Fruit fly (Drosophila melanogaster): ENCODE data around the gene Hmgcr.
A peak's percentile ranks its signal among the peaks of the same experiment; 100 is the strongest.

Hmgcr gene

dm6 chr3R:23725711-23726349, 7.3 kb upstream of the Hmgcr start (continued):
- TF ChIP-seq Fer1 (GFP tag; optimal IDR thresholded peaks at IDR 0.05) (peak; percentile 60), CG43689 (GFP tag; IDR thresholded peaks at IDR 0.05) (no peak), sc (optimal IDR thresholded peaks at IDR 0.05) (no peak), sc (GFP tag; optimal IDR thresholded peaks at IDR 0.05) (peak; percentile 1), CG5180 (GFP tag; optimal IDR thresholded peaks at IDR 0.05) (peak; percentile 36), CG14441 (GFP tag; IDR thresholded peaks at IDR 0.05) (no peak), Atf6 (GFP tag; IDR thresholded peaks at IDR 0.05) (peak; percentile 49; the same call in 1 of the 2 replicates), danr (GFP tag; IDR thresholded peaks at IDR 0.05) (no peak)

DNA sequence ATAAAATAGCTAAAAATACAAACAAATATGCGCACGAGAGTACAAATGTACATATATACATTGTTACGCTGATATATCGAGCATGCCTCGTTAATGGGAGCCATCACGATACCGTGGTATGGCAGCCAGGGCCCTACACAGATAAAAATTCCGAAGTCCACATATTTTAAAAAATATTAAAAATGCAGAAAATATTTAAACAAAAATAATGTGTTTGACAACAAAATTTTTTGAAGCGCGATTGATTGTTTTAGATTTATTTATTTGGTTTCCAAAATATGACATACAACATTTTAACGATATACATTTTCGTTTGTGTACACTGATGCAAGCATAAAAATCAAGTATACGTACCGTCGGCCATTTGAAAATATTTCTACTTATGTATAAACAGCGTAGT, 6.4 kb upstream of the Hmgcr start:
- TF ChIP-seq Atf6 (GFP tag; IDR thresholded peaks at IDR 0.05) (peak; percentile 91), Nf-YA (GFP tag; IDR thresholded peaks at IDR 0.05) (peak; percentile 55), PHDP (tag; optimal IDR thresholded peaks at IDR 0.05) (peak; percentile 90), CTCF (GFP tag; optimal IDR thresholded peaks at IDR 0.05) (no peak), CG4404 (GFP tag; IDR thresholded peaks at IDR 0.05) (peak; percentile 57), so (GFP tag; IDR thresholded peaks at IDR 0.05) (peak; percentile 66; the same call in 1 of the 3 replicates), Fer3 (tag; optimal IDR thresholded peaks at IDR 0.05) (peak; percentile 90), Rx (GFP tag; IDR thresholded peaks at IDR 0.05) (peak; percentile 57), lov (optimal IDR thresholded peaks at IDR 0.05) (no peak), lov (GFP tag; IDR thresholded peaks at IDR 0.05) (no peak), exex (tag; optimal IDR thresholded peaks at IDR 0.05) (peak; percentile 54), CG2712 (tag; optimal IDR thresholded peaks at IDR 0.05) (peak; percentile 77), ind (GFP tag; optimal IDR thresholded peaks at IDR 0.05) (peak; percentile 82), CG3995 (GFP tag; optimal IDR thresholded peaks at IDR 0.05) (peak; percentile 51), sug (tag; optimal IDR thresholded peaks at IDR 0.05) (peak; percentile 13), Deaf1 (tag; optimal IDR thresholded peaks at IDR 0.05) (peak; percentile 63), E2f1 (GFP tag; IDR thresholded peaks at IDR 0.05) (peak; percentile 73), CG16779 (GFP tag; IDR thresholded peaks at IDR 0.05) (0 out of 2 replicates have a peak, but pooled peaks have one; percentile 64), CG10147 (GFP tag; optimal IDR thresholded peaks at IDR 0.05) (peak; percentile 86), CG17568 (GFP tag; optimal IDR thresholded peaks at IDR 0.05) (peak; percentile 25), ATbp (GFP tag; optimal IDR thresholded peaks at IDR 0.05) (peak; percentile 46), Dp (GFP tag; optimal IDR thresholded peaks at IDR 0.05) (no peak), CG16813 (GFP tag; IDR thresholded peaks at IDR 0.05; ENCODE audit: partially characterized antibody) (no peak), CG9932 (GFP tag; IDR thresholded peaks at IDR 0.05) (peak; percentile 90), h (optimal IDR thresholded peaks at IDR 0.05) (no peak), H2.0 (GFP tag; IDR thresholded peaks at IDR 0.05) (peak; percentile 80), pan (optimal IDR thresholded peaks at IDR 0.05) (no peak), pan (GFP tag; optimal IDR thresholded peaks at IDR 0.05 in 1 of 2, IDR thresholded peaks at IDR 0.05 in 1 of 2) (peak in 1 of 2 experiments; percentile 88), Vsx1 (GFP tag; optimal IDR thresholded peaks at IDR 0.05) (peak; percentile 35), Awh (GFP tag; IDR thresholded peaks at IDR 0.05) (0 out of 2 replicates have a peak, but pooled peaks have one; percentile 46), tup (GFP tag; optimal IDR thresholded peaks at IDR 0.05) (peak; percentile 40), HHEX (GFP tag; optimal IDR thresholded peaks at IDR 0.05) (peak; percentile 67), CG4617 (GFP tag; optimal IDR thresholded peaks at IDR 0.05; ENCODE audit: borderline replicate concordance) (peak; percentile 16), CG2199 (GFP tag; IDR thresholded peaks at IDR 0.05) (no peak), bowl (GFP tag; IDR thresholded peaks at IDR 0.05) (0 out of 2 replicates have a peak, but pooled peaks have one; percentile 35), gro (GFP tag; optimal IDR thresholded peaks at IDR 0.05) (peak; percentile 66), Chrac-16 (GFP tag; optimal IDR thresholded peaks at IDR 0.05) (peak; percentile 56), phol (tag; optimal IDR thresholded peaks at IDR 0.05) (peak; percentile 69), CG14965 (GFP tag; optimal IDR thresholded peaks at IDR 0.05; ENCODE audit: borderline replicate concordance) (no peak), run (tag; optimal IDR thresholded peaks at IDR 0.05) (peak; percentile 60), CG13424 (tag; optimal IDR thresholded peaks at IDR 0.05) (peak; percentile 63), CG5180 (GFP tag; optimal IDR thresholded peaks at IDR 0.05) (no peak), stc (GFP tag; IDR thresholded peaks at IDR 0.05) (peak; percentile 81), E2f2 (GFP tag; IDR thresholded peaks at IDR 0.05) (peak; percentile 56; the same call in 1 of the 2 replicates)
